Worm (Caenorhabditis elegans) whole organism, L1 larva: ENCODE results near the gene C25A8.5.

Source experiments
- C04F5.9 ChIP-seq: sonication (generic microtip); optimal IDR thresholded peaks from 2 replicates; lab custom pipeline; 2016; ENCODE audit warnings: missing genetic modification characterization, missing compliant biosample characterization
- C34B4.2 ChIP-seq: sonication (generic microtip); optimal IDR thresholded peaks from 2 replicates; lab custom pipeline; 2017; ENCODE audit warnings: mild to moderate bottlenecking, missing genetic modification characterization, missing compliant biosample characterization
- Y116A8C.19 ChIP-seq: sonication (generic microtip); optimal IDR thresholded peaks from 2 replicates; lab custom pipeline; 2016; ENCODE audit warnings: missing compliant biosample characterization, missing genetic modification characterization, borderline replicate concordance
- aha-1 ChIP-seq: fragments of 150-350 bp; optimal IDR thresholded peaks from 2 replicates; lab custom pipeline; 2014; ENCODE audit warnings: missing biosample characterization, missing genetic modification characterization
- alr-1 ChIP-seq: fragments of 200-800 bp; sonication (Bioruptor generic); optimal IDR thresholded peaks from 2 replicates; lab custom pipeline; 2018; ENCODE audit warnings: borderline replicate concordance, mild to moderate bottlenecking, missing genetic modification characterization, missing compliant biosample characterization
- blmp-1 ChIP-seq: fragments of 150-350 bp; optimal IDR thresholded peaks from 2 replicates; lab custom pipeline; 2014; ENCODE audit warnings: missing biosample characterization, missing genetic modification characterization
- ceh-63 ChIP-seq: fragments of 200-800 bp; sonication (Bioruptor generic); optimal IDR thresholded peaks from 2 replicates; lab custom pipeline; 2018; ENCODE audit warnings: mild to moderate bottlenecking, missing genetic modification characterization, missing compliant biosample characterization
- ceh-8 ChIP-seq: fragments of 200-800 bp; sonication (Bioruptor generic); optimal IDR thresholded peaks from 2 replicates; lab custom pipeline; 2018; ENCODE audit warnings: mild to moderate bottlenecking, missing genetic modification characterization, moderate library complexity, missing compliant biosample characterization
- ceh-82 ChIP-seq, 3 experiments: fragments of 150-350 bp in 1 of 3; sonication (generic microtip) in 2 of 3; optimal IDR thresholded peaks; 2 replicates each; lab custom pipeline; 2014 to 2017; ENCODE audit warnings: missing biosample characterization in 3 of 3, missing genetic modification characterization in 3 of 3
- ceh-88 ChIP-seq: fragments of 200-800 bp; sonication (Bioruptor generic); IDR thresholded peaks from 2 replicates; pipeline ENCODE4 v1.3.6; 2022; ENCODE audit warnings: missing genetic modification characterization, missing compliant biosample characterization
- ces-1 ChIP-seq: fragments of 150-350 bp; optimal IDR thresholded peaks from 2 replicates; lab custom pipeline; 2014; ENCODE audit warnings: missing biosample characterization, missing genetic modification reagents, missing genetic modification characterization
- efl-1 ChIP-seq, 4 experiments: fragments of 150-350 bp; optimal IDR thresholded peaks in 3 of 4; peaks in 1 of 4; 1 replicate in 1 of 4; 2 replicates in 3 of 4; lab custom pipeline; 2014; ENCODE audit warnings: missing biosample characterization in 2 of 4, missing genetic modification characterization in 2 of 4, missing genetic modification reagents in 2 of 4
- efl-3 ChIP-seq: fragments of 200-800 bp; sonication (Bioruptor generic); optimal IDR thresholded peaks from 2 replicates; lab custom pipeline; 2018; ENCODE audit warnings: mild to moderate bottlenecking, missing genetic modification characterization, missing compliant biosample characterization
- elt-2 ChIP-seq: sonication (generic microtip); optimal IDR thresholded peaks from 2 replicates; lab custom pipeline; 2016; ENCODE audit warnings: missing genetic modification characterization, mild to moderate bottlenecking, inconsistent platforms, missing compliant biosample characterization, missing genetic modification reagents
- ets-5 ChIP-seq: fragments of 200-800 bp; sonication (Bioruptor generic); IDR thresholded peaks from 2 replicates; pipeline ENCODE4 v1.3.6; 2022; ENCODE audit warnings: missing genetic modification characterization, missing compliant biosample characterization
- fkh-4 ChIP-seq: sonication (generic microtip); optimal IDR thresholded peaks from 2 replicates; lab custom pipeline; 2016; ENCODE audit warnings: missing compliant biosample characterization, missing genetic modification characterization, borderline replicate concordance
- grh-1 ChIP-seq: fragments of 200-800 bp; sonication (Bioruptor generic); IDR thresholded peaks from 2 replicates; pipeline ENCODE4 v1.3.6; 2022; ENCODE audit warnings: missing genetic modification reagents, missing genetic modification characterization, missing compliant biosample characterization
- hlh-4 ChIP-seq: sonication (generic microtip); optimal IDR thresholded peaks from 2 replicates; lab custom pipeline; 2016; ENCODE audit warnings: mild to moderate bottlenecking, missing genetic modification characterization, missing compliant biosample characterization
- hpl-2 ChIP-seq: fragments of 150-350 bp; optimal IDR thresholded peaks from 2 replicates; lab custom pipeline; 2014; ENCODE audit warnings: missing biosample characterization, missing genetic modification reagents, missing genetic modification characterization
- isw-1 ChIP-seq: fragments of 200-800 bp; sonication (Bioruptor generic); IDR thresholded peaks from 2 replicates; pipeline ENCODE4 v1.3.6; 2022; ENCODE audit warnings: missing genetic modification characterization, missing compliant biosample characterization
- jun-1 ChIP-seq: fragments of 150-350 bp; optimal IDR thresholded peaks from 2 replicates; lab custom pipeline; 2014; ENCODE audit warnings: missing biosample characterization, missing genetic modification reagents, missing genetic modification characterization
- lin-13 ChIP-seq: fragments of 150-350 bp; optimal IDR thresholded peaks from 2 replicates; lab custom pipeline; 2014; ENCODE audit warnings: missing biosample characterization, missing genetic modification reagents, missing genetic modification characterization
- lin-14 ChIP-seq: fragments of 200-800 bp; sonication (Bioruptor generic); optimal IDR thresholded peaks from 2 replicates; lab custom pipeline; 2018; ENCODE audit warnings: mild to moderate bottlenecking, missing genetic modification characterization, moderate library complexity, missing compliant biosample characterization
- lin-35 ChIP-seq, 2 experiments: fragments of 150-350 bp; optimal IDR thresholded peaks; 2 replicates each; lab custom pipeline; 2014; ENCODE audit warnings: missing biosample characterization in 2 of 2, missing genetic modification characterization in 2 of 2, missing genetic modification reagents in 2 of 2
- lin-39 ChIP-seq: fragments of 150-350 bp; optimal IDR thresholded peaks from 2 replicates; lab custom pipeline; 2014; ENCODE audit warnings: missing biosample characterization, missing genetic modification reagents, missing genetic modification characterization
- lir-3 ChIP-seq: sonication (generic microtip); optimal IDR thresholded peaks from 2 replicates; lab custom pipeline; 2016; ENCODE audit warnings: mild to moderate bottlenecking, missing genetic modification characterization, moderate library complexity, missing compliant biosample characterization; ENCODE audit not compliant: poor library complexity
- mep-1 ChIP-seq: fragments of 150-350 bp; optimal IDR thresholded peaks from 2 replicates; lab custom pipeline; 2014; ENCODE audit warnings: missing biosample characterization, missing genetic modification characterization
- nhr-11 ChIP-seq: fragments of 150-350 bp; optimal IDR thresholded peaks from 2 replicates; lab custom pipeline; 2014; ENCODE audit warnings: missing biosample characterization, missing genetic modification characterization
- nhr-12 ChIP-seq: sonication (generic microtip); optimal IDR thresholded peaks from 2 replicates; lab custom pipeline; 2017; ENCODE audit warnings: missing biosample characterization, missing genetic modification characterization
- nhr-19 ChIP-seq: fragments of 200-800 bp; sonication (Bioruptor generic); conservative IDR thresholded peaks from 2 replicates; pipeline ENCODE4 v1.3.6; 2022; ENCODE audit warnings: missing genetic modification characterization, missing compliant biosample characterization
- nhr-237 ChIP-seq: fragments of 150-350 bp; optimal IDR thresholded peaks from 2 replicates; lab custom pipeline; 2014; ENCODE audit warnings: missing biosample characterization, missing genetic modification characterization
- nhr-28 ChIP-seq: fragments of 150-350 bp; optimal IDR thresholded peaks from 2 replicates; lab custom pipeline; 2014; ENCODE audit warnings: missing biosample characterization, missing genetic modification characterization
- nhr-47 ChIP-seq: sonication (generic microtip); optimal IDR thresholded peaks from 2 replicates; lab custom pipeline; 2016; ENCODE audit warnings: mild to moderate bottlenecking, missing genetic modification characterization, moderate library complexity, missing compliant biosample characterization
- nhr-76 ChIP-seq: sonication (generic microtip); optimal IDR thresholded peaks from 2 replicates; lab custom pipeline; 2017; ENCODE audit warnings: missing biosample characterization, missing genetic modification characterization
- nhr-84 ChIP-seq: sonication (generic microtip); optimal IDR thresholded peaks from 2 replicates; lab custom pipeline; 2017; ENCODE audit warnings: missing biosample characterization, missing genetic modification characterization
- nhr-85 ChIP-seq: sonication (generic microtip); peaks from one replicate; lab custom pipeline; 2016; ENCODE audit warnings: missing genetic modification characterization, inconsistent platforms, missing compliant biosample characterization
- nhr-90 ChIP-seq: sonication (generic microtip); optimal IDR thresholded peaks from 2 replicates; lab custom pipeline; 2016; ENCODE audit warnings: mild to moderate bottlenecking, missing genetic modification characterization, missing compliant biosample characterization; ENCODE audit not compliant: poor library complexity
- pqm-1 ChIP-seq: sonication (generic microtip); optimal IDR thresholded peaks from 3 replicates; lab custom pipeline; 2017; ENCODE audit warnings: missing biosample characterization, missing genetic modification characterization
- rnt-1 ChIP-seq: sonication (generic microtip); optimal IDR thresholded peaks from 2 replicates; lab custom pipeline; 2016; ENCODE audit warnings: mild to moderate bottlenecking, missing genetic modification characterization, moderate library complexity, missing compliant biosample characterization
- skn-1 ChIP-seq: fragments of 150-350 bp; optimal IDR thresholded peaks from 2 replicates; lab custom pipeline; 2014; ENCODE audit warnings: missing biosample characterization, missing genetic modification characterization
- snu-23 ChIP-seq: sonication (generic microtip); optimal IDR thresholded peaks from 2 replicates; lab custom pipeline; 2016; ENCODE audit warnings: missing genetic modification characterization, missing compliant biosample characterization
- sptf-1 ChIP-seq: fragments of 150-350 bp; optimal IDR thresholded peaks from 2 replicates; lab custom pipeline; 2014; ENCODE audit warnings: missing biosample characterization, missing genetic modification characterization
- sup-37 ChIP-seq: fragments of 200-800 bp; sonication (Bioruptor generic); optimal IDR thresholded peaks from 2 replicates; lab custom pipeline; 2018; ENCODE audit warnings: mild to moderate bottlenecking, missing genetic modification characterization, missing compliant biosample characterization
- swsn-7 ChIP-seq: sonication (generic microtip); optimal IDR thresholded peaks from 2 replicates; lab custom pipeline; 2016; ENCODE audit warnings: missing genetic modification characterization, missing compliant biosample characterization
- tbx-2 ChIP-seq: sonication (generic microtip); optimal IDR thresholded peaks from 2 replicates; lab custom pipeline; 2016; ENCODE audit warnings: missing genetic modification characterization, missing compliant biosample characterization
- unc-30 ChIP-seq: sonication (generic microtip); optimal IDR thresholded peaks from 2 replicates; lab custom pipeline; 2017; ENCODE audit warnings: missing biosample characterization, missing genetic modification characterization
- unc-86 ChIP-seq: sonication (generic microtip); optimal IDR thresholded peaks from 2 replicates; lab custom pipeline; 2016; ENCODE audit warnings: missing genetic modification characterization, missing compliant biosample characterization
- zag-1 ChIP-seq: fragments of 150-350 bp; optimal IDR thresholded peaks from 2 replicates; lab custom pipeline; 2014; ENCODE audit warnings: missing biosample characterization, missing genetic modification characterization
- ztf-4 ChIP-seq: fragments of 150-350 bp; optimal IDR thresholded peaks from 2 replicates; lab custom pipeline; 2014; ENCODE audit warnings: missing biosample characterization, missing genetic modification characterization

Gene C25A8.5

ce11 chrIV:7012731-7013445 lies 13.6 kb downstream of the C25A8.5 start (continued):
- TF ChIP-seq ztf-4 (tag; lab: Kevin White, UChicago): no peak
- no peak for TF ChIP-seq nhr-28 (tag; lab: Kevin White, UChicago)
- TF ChIP-seq nhr-47: no peak
- no peak for TF ChIP-seq jun-1 (tag; lab: Kevin White, UChicago)
- TF ChIP-seq lin-13 (GFP tag; lab: Kevin White, UChicago): no peak
- no peak for TF ChIP-seq Y116A8C.19 (tag; lab: Kevin White, UChicago)
- no peak for TF ChIP-seq ceh-88 (GFP tag; lab: Robert Waterston, UW)
- no peak for TF ChIP-seq unc-86 (tag; lab: Kevin White, UChicago)
- no peak for TF ChIP-seq rnt-1
- no peak for TF ChIP-seq pqm-1 (tag; lab: Kevin White, UChicago)
- no peak for TF ChIP-seq ets-5 (GFP tag; lab: Robert Waterston, UW)
- TF ChIP-seq sup-37 (GFP tag; lab: Kevin White, UChicago): no peak
- no peak for TF ChIP-seq efl-3 (GFP tag; lab: Kevin White, UChicago)
- no peak for TF ChIP-seq snu-23 (GFP tag; lab: Kevin White, UChicago)
- peak; percentile 35 for TF ChIP-seq mep-1

ce11 chrIV:7016502-7016901 lies 17.2 kb downstream of the C25A8.5 start:
- no peak for TF ChIP-seq efl-3 (GFP tag; lab: Kevin White, UChicago)
- no peak for TF ChIP-seq C34B4.2 (tag; lab: Kevin White, UChicago)
- TF ChIP-seq grh-1: no peak
- TF ChIP-seq isw-1 (GFP tag; lab: Robert Waterston, UW): peak; percentile 25; the same call in 1 of the 2 replicates
- peak; percentile 40 for TF ChIP-seq lin-13 (GFP tag; lab: Kevin White, UChicago)
- TF ChIP-seq lin-14 (GFP tag; lab: Kevin White, UChicago): peak; percentile 86
- TF ChIP-seq C04F5.9: no peak
- TF ChIP-seq alr-1: no peak
- no peak for TF ChIP-seq ceh-8 (GFP tag; lab: Kevin White, UChicago)
- TF ChIP-seq sptf-1 (tag; lab: Kevin White, UChicago): no peak
- peak; percentile 40 for TF ChIP-seq tbx-2 (tag; lab: Kevin White, UChicago)
- TF ChIP-seq nhr-11 (tag; lab: Kevin White, UChicago): no peak
- no peak for TF ChIP-seq aha-1 (tag; lab: Kevin White, UChicago)
- no peak for TF ChIP-seq nhr-19 (GFP tag; lab: Robert Waterston, UW)
- TF ChIP-seq hpl-2: no peak
- TF ChIP-seq elt-2 (tag; lab: Kevin White, UChicago): peak; percentile 30
- TF ChIP-seq nhr-76: no peak
- no peak for TF ChIP-seq nhr-84 (tag; lab: Kevin White, UChicago)
- no peak for TF ChIP-seq hlh-4
- TF ChIP-seq nhr-90 (tag; lab: Kevin White, UChicago): no peak
- TF ChIP-seq efl-1 (optimal IDR thresholded peaks at IDR 0.05; lab: Kevin White, UChicago): peak; percentile 52 to 55
- peak; percentile 13 to 75 for TF ChIP-seq efl-1 (GFP tag; optimal IDR thresholded peaks at IDR 0.05 in 1 of 2; lab: Kevin White, UChicago)
- peak; percentile 35 for TF ChIP-seq blmp-1 (tag; lab: Kevin White, UChicago)
- no peak for TF ChIP-seq fkh-4 (tag; lab: Kevin White, UChicago)
- TF ChIP-seq nhr-85: peak; percentile 83
- TF ChIP-seq pqm-1 (tag; lab: Kevin White, UChicago): no peak
- peak; percentile 27 to 44 for TF ChIP-seq lin-35 (GFP tag; optimal IDR thresholded peaks at IDR 0.05; lab: Kevin White, UChicago)
- no peak for TF ChIP-seq lin-39 (tag; lab: Kevin White, UChicago)
- TF ChIP-seq nhr-12 (tag; lab: Kevin White, UChicago): no peak
- TF ChIP-seq lir-3 (tag; lab: Kevin White, UChicago): no peak
- no peak for TF ChIP-seq ces-1
- peak; percentile 67 for TF ChIP-seq mep-1
- TF ChIP-seq nhr-237 (tag; lab: Kevin White, UChicago): no peak
- TF ChIP-seq swsn-7 (tag; lab: Kevin White, UChicago): peak; percentile 48
- TF ChIP-seq ceh-63 (GFP tag; lab: Kevin White, UChicago): no peak
- peak; percentile 50 for TF ChIP-seq unc-86 (tag; lab: Kevin White, UChicago)
- no peak for TF ChIP-seq zag-1 (tag; lab: Kevin White, UChicago)
- peak; percentile 44 for TF ChIP-seq skn-1 (tag; lab: Kevin White, UChicago)
- peak in 1 of 3 experiments; percentile 29 for TF ChIP-seq ceh-82 (tag; optimal IDR thresholded peaks at IDR 0.05; lab: Kevin White, UChicago)
- TF ChIP-seq rnt-1: no peak
- no peak for TF ChIP-seq unc-30 (tag; lab: Kevin White, UChicago)
